Worm (Caenorhabditis elegans) whole organism, mixed stage, embryonic: ENCODE data around the gene K06H7.7.

Experiments used
- M03D4.4 ChIP-seq: sonication (generic microtip); optimal IDR thresholded peaks from 2 replicates; lab custom pipeline; 2017; ENCODE audit warnings: mild to moderate bottlenecking, missing genetic modification characterization, missing compliant biosample characterization
- bed-3 ChIP-seq: fragments of 200-800 bp; sonication (Bioruptor generic); optimal IDR thresholded peaks from 3 replicates; lab custom pipeline; 2018; ENCODE audit warnings: mild to moderate bottlenecking, missing genetic modification characterization, moderate library complexity, missing compliant biosample characterization
- ceh-39 ChIP-seq: fragments of 150-350 bp; optimal IDR thresholded peaks from 2 replicates; lab custom pipeline; 2014; ENCODE audit warnings: missing biosample characterization, missing genetic modification characterization
- ceh-43 ChIP-seq: fragments of 200-800 bp; sonication (Bioruptor generic); optimal IDR thresholded peaks from 2 replicates; lab custom pipeline; 2018; ENCODE audit warnings: mild to moderate bottlenecking, missing genetic modification characterization, moderate library complexity, missing compliant biosample characterization
- ceh-83 ChIP-seq: fragments of 200-800 bp; sonication (Bioruptor generic); optimal IDR thresholded peaks from 2 replicates; lab custom pipeline; 2018; ENCODE audit warnings: mild to moderate bottlenecking, missing genetic modification characterization, missing compliant biosample characterization
- ces-1 ChIP-seq: fragments of 150-350 bp; optimal IDR thresholded peaks from 2 replicates; lab custom pipeline; 2014; ENCODE audit warnings: missing biosample characterization, missing genetic modification reagents, missing genetic modification characterization
- cnd-1 ChIP-seq: fragments of 200-800 bp; sonication (Bioruptor generic); optimal IDR thresholded peaks from 2 replicates; lab custom pipeline; 2018; ENCODE audit warnings: mild to moderate bottlenecking, missing genetic modification characterization, missing compliant biosample characterization
- drap-1 ChIP-seq: fragments of 200-800 bp; sonication (Bioruptor generic); optimal IDR thresholded peaks from 3 replicates; lab custom pipeline; 2018; ENCODE audit warnings: mild to moderate bottlenecking, missing genetic modification characterization, missing compliant biosample characterization
- elt-1 ChIP-seq: sonication (generic microtip); optimal IDR thresholded peaks from 2 replicates; lab custom pipeline; 2017; ENCODE audit warnings: missing genetic modification characterization, mild to moderate bottlenecking, missing compliant biosample characterization, antibody characterized with exemption, moderate library complexity, borderline replicate concordance; ENCODE audit not compliant: insufficient read depth
- elt-3 ChIP-seq: fragments of 150-350 bp; optimal IDR thresholded peaks from 2 replicates; lab custom pipeline; 2014; ENCODE audit warnings: missing biosample characterization, missing genetic modification characterization
- flh-1 ChIP-seq: fragments of 200-800 bp; sonication (Bioruptor generic); optimal IDR thresholded peaks from 2 replicates; lab custom pipeline; 2018; ENCODE audit warnings: mild to moderate bottlenecking, missing genetic modification characterization, moderate library complexity, missing compliant biosample characterization
- ham-2 ChIP-seq: fragments of 200-800 bp; sonication (Bioruptor generic); optimal IDR thresholded peaks from 2 replicates; lab custom pipeline; 2018; ENCODE audit warnings: mild to moderate bottlenecking, missing genetic modification characterization, missing compliant biosample characterization
- hlh-1 ChIP-seq: fragments of 150-350 bp; optimal IDR thresholded peaks from 2 replicates; lab custom pipeline; 2014; ENCODE audit warnings: missing biosample characterization, missing genetic modification reagents, missing genetic modification characterization
- lin-13 ChIP-seq: fragments of 150-350 bp; optimal IDR thresholded peaks from 2 replicates; lab custom pipeline; 2014; ENCODE audit warnings: missing biosample characterization, missing genetic modification characterization
- lin-32 ChIP-seq: fragments of 200-800 bp; sonication (Bioruptor generic); optimal IDR thresholded peaks from 2 replicates; lab custom pipeline; 2018; ENCODE audit warnings: mild to moderate bottlenecking, missing genetic modification characterization, missing compliant biosample characterization
- lsy-2 ChIP-seq: fragments of 150-350 bp; optimal IDR thresholded peaks from 2 replicates; lab custom pipeline; 2014; ENCODE audit warnings: missing biosample characterization, missing genetic modification characterization
- mab-5 ChIP-seq: fragments of 150-350 bp; optimal IDR thresholded peaks from 2 replicates; lab custom pipeline; 2014; ENCODE audit warnings: missing biosample characterization, missing genetic modification characterization
- mep-1 ChIP-seq: fragments of 150-350 bp; optimal IDR thresholded peaks from 2 replicates; lab custom pipeline; 2017; ENCODE audit warnings: missing biosample characterization, missing genetic modification reagents, missing genetic modification characterization, inconsistent platforms
- mls-2 ChIP-seq: sonication (generic microtip); optimal IDR thresholded peaks from 2 replicates; lab custom pipeline; 2016; ENCODE audit warnings: mild to moderate bottlenecking, missing genetic modification characterization, moderate library complexity, missing compliant biosample characterization
- nhr-12 ChIP-seq: fragments of 150-350 bp; optimal IDR thresholded peaks from 2 replicates; lab custom pipeline; 2014; ENCODE audit warnings: missing biosample characterization, missing genetic modification characterization
- nhr-2 ChIP-seq: fragments of 150-350 bp; optimal IDR thresholded peaks from 2 replicates; lab custom pipeline; 2014; ENCODE audit warnings: missing biosample characterization, missing genetic modification characterization
- nhr-237 ChIP-seq: fragments of 150-350 bp; optimal IDR thresholded peaks from 2 replicates; lab custom pipeline; 2014; ENCODE audit warnings: missing biosample characterization, missing genetic modification characterization
- nhr-28 ChIP-seq: fragments of 150-350 bp; optimal IDR thresholded peaks from 2 replicates; lab custom pipeline; 2014; ENCODE audit warnings: missing biosample characterization, missing genetic modification characterization
- nhr-76 ChIP-seq: sonication (generic microtip); optimal IDR thresholded peaks from 2 replicates; lab custom pipeline; 2017; ENCODE audit warnings: missing biosample characterization, missing genetic modification characterization
- pha-4 ChIP-seq: fragments of 150-350 bp; optimal IDR thresholded peaks from 2 replicates; lab custom pipeline; 2018; ENCODE audit warnings: missing biosample characterization, missing genetic modification reagents, missing genetic modification characterization
- sptf-1 ChIP-seq: sonication (generic microtip); optimal IDR thresholded peaks from 2 replicates; lab custom pipeline; 2017; ENCODE audit warnings: mild to moderate bottlenecking, missing genetic modification characterization, moderate library complexity, missing compliant biosample characterization
- tbx-8 ChIP-seq: fragments of 200-800 bp; sonication (Bioruptor generic); optimal IDR thresholded peaks from 2 replicates; lab custom pipeline; 2018; ENCODE audit warnings: mild to moderate bottlenecking, missing genetic modification characterization, moderate library complexity, missing compliant biosample characterization
- unc-120 ChIP-seq: sonication (generic microtip); optimal IDR thresholded peaks from 2 replicates; lab custom pipeline; 2017; ENCODE audit warnings: missing genetic modification characterization, missing compliant biosample characterization; ENCODE audit not compliant: poor library complexity, severe bottlenecking
- unc-39 ChIP-seq: fragments of 150-350 bp; optimal IDR thresholded peaks from 2 replicates; lab custom pipeline; 2014; ENCODE audit warnings: missing biosample characterization, missing genetic modification characterization
- unc-62 ChIP-seq: fragments of 150-350 bp; optimal IDR thresholded peaks from 2 replicates; lab custom pipeline; 2014; ENCODE audit warnings: missing biosample characterization, missing genetic modification reagents, missing genetic modification characterization
- zip-8 ChIP-seq: fragments of 150-350 bp; optimal IDR thresholded peaks from 2 replicates; lab custom pipeline; 2014; ENCODE audit warnings: missing biosample characterization, missing genetic modification characterization
- ztf-11 ChIP-seq: fragments of 150-350 bp; optimal IDR thresholded peaks from 2 replicates; lab custom pipeline; 2014; ENCODE audit warnings: missing biosample characterization, missing genetic modification characterization

The K06H7.7 gene

ce11 chrIII:8065101-8065500 is 20.2 kb downstream of the K06H7.7 start:
- no peak for TF ChIP-seq zip-8 (tag; lab: Kevin White, UChicago)
- no peak for TF ChIP-seq hlh-1 (tag; lab: Kevin White, UChicago)
- no peak for TF ChIP-seq nhr-76 (tag; lab: Kevin White, UChicago)
- TF ChIP-seq lsy-2 (tag; lab: Kevin White, UChicago), result peak; percentile 66
- no peak for TF ChIP-seq nhr-237 (tag; lab: Kevin White, UChicago)

- TF ChIP-seq mls-2 (tag; lab: Kevin White, UChicago), result no peak
- TF ChIP-seq nhr-2 (tag; lab: Kevin White, UChicago), result no peak
- TF ChIP-seq lin-32 (GFP tag; lab: Kevin White, UChicago), result no peak
- no peak for TF ChIP-seq nhr-28 (tag; lab: Kevin White, UChicago)
- TF ChIP-seq unc-62, result no peak
- TF ChIP-seq ham-2 (GFP tag; lab: Kevin White, UChicago), result peak; percentile 69
- TF ChIP-seq cnd-1 (tag; lab: Kevin White, UChicago), result no peak
- no peak for TF ChIP-seq elt-1 (tag; lab: Kevin White, UChicago)
- TF ChIP-seq elt-3, result no peak
- TF ChIP-seq ceh-83 (GFP tag; lab: Kevin White, UChicago), result no peak
- TF ChIP-seq ztf-11 (tag; lab: Kevin White, UChicago), result no peak
- peak; percentile 5 for TF ChIP-seq lsy-2 (tag; lab: Kevin White, UChicago)
Observed at ce11 chrIII:8063659-8064058, 21.6 kb downstream of the K06H7.7 start.

DNA sequence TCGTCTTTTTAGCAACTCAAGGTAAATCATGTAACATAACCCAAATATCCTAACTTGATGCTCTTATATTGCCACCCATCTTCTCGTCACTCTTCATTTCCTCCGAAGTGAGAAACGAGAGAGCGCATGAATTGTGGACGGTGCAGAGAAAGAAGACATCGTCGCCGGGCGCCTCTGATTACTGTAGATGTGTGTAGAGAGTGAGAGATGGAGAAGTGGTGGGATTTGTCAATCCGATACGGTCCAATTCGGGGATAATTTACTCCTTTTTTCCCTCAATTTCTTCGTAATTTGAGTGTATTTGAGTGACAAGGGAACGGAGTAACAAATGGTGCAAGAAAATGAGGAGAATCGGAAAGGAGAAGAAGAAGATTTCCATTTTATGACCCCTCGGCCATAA is 24.2 kb downstream of the K06H7.7 start:
- TF ChIP-seq unc-62, result no peak
- TF ChIP-seq lin-13 (tag; lab: Kevin White, UChicago), result no peak
- no peak for TF ChIP-seq nhr-237 (tag; lab: Kevin White, UChicago)
- no peak for TF ChIP-seq flh-1 (GFP tag; lab: Kevin White, UChicago)
- TF ChIP-seq ztf-11 (tag; lab: Kevin White, UChicago), result no peak
- no peak for TF ChIP-seq lin-32 (GFP tag; lab: Kevin White, UChicago)
- no peak for TF ChIP-seq nhr-12
- TF ChIP-seq mep-1 (tag; lab: Kevin White, UChicago), result no peak
- TF ChIP-seq unc-39, result no peak
- TF ChIP-seq pha-4 (tag; lab: Kevin White, UChicago), result no peak
- no peak for TF ChIP-seq hlh-1 (tag; lab: Kevin White, UChicago)
- TF ChIP-seq ceh-39 (tag; lab: Kevin White, UChicago), result no peak
- TF ChIP-seq drap-1 (GFP tag; lab: Kevin White, UChicago), result no peak
- no peak for TF ChIP-seq zip-8 (tag; lab: Kevin White, UChicago)
- no peak for TF ChIP-seq bed-3 (GFP tag; lab: Kevin White, UChicago)
- no peak for TF ChIP-seq ham-2 (GFP tag; lab: Kevin White, UChicago)
- TF ChIP-seq tbx-8 (GFP tag; lab: Kevin White, UChicago), result no peak
- TF ChIP-seq ces-1 (GFP tag; lab: Kevin White, UChicago), result no peak
- no peak for TF ChIP-seq ceh-83 (GFP tag; lab: Kevin White, UChicago)

ce11 chrIII:8051838-8052237 is 33.4 kb downstream of the K06H7.7 start:
- TF ChIP-seq lsy-2 (tag; lab: Kevin White, UChicago) (no peak), hlh-1 (tag; lab: Kevin White, UChicago) (no peak), zip-8 (tag; lab: Kevin White, UChicago) (peak; percentile 98), ces-1 (GFP tag; lab: Kevin White, UChicago) (no peak)

- TF ChIP-seq ham-2 (GFP tag; lab: Kevin White, UChicago), result no peak
- TF ChIP-seq unc-39, result no peak
- TF ChIP-seq ceh-43, result no peak
- no peak for TF ChIP-seq M03D4.4
- no peak for TF ChIP-seq lin-13 (tag; lab: Kevin White, UChicago)
- TF ChIP-seq hlh-1 (tag; lab: Kevin White, UChicago), result no peak
Observed at ce11 chrIII:8050944-8051343, 34.3 kb downstream of the K06H7.7 start, which contains the start of gene K12H4.7. K12H4.7 (minus strand) TSS chrIII:8051081.

ce11 chrIII:8047412-8047811 is 37.9 kb downstream of the K06H7.7 start, which contains the start of gene K12H4.2:
K12H4.2 (plus strand) TSS chrIII:8047712.
- TF ChIP-seq lin-13 (tag; lab: Kevin White, UChicago), result no peak
- TF ChIP-seq tbx-8 (GFP tag; lab: Kevin White, UChicago), result no peak
- no peak for TF ChIP-seq nhr-237 (tag; lab: Kevin White, UChicago)
- TF ChIP-seq unc-62, result no peak
- TF ChIP-seq zip-8 (tag; lab: Kevin White, UChicago), result no peak
- no peak for TF ChIP-seq drap-1 (GFP tag; lab: Kevin White, UChicago)
- no peak for TF ChIP-seq sptf-1
- no peak for TF ChIP-seq mab-5 (tag; lab: Kevin White, UChicago)
- TF ChIP-seq unc-120 (tag; lab: Kevin White, UChicago), result no peak
- no peak for TF ChIP-seq cnd-1 (tag; lab: Kevin White, UChicago)
- no peak for TF ChIP-seq nhr-2 (tag; lab: Kevin White, UChicago)
- no peak for TF ChIP-seq unc-39
- TF ChIP-seq mep-1 (tag; lab: Kevin White, UChicago), result no peak
- no peak for TF ChIP-seq ceh-43
- no peak for TF ChIP-seq ztf-11 (tag; lab: Kevin White, UChicago)
- TF ChIP-seq mls-2 (tag; lab: Kevin White, UChicago), result no peak
- TF ChIP-seq ham-2 (GFP tag; lab: Kevin White, UChicago), result no peak
- no peak for TF ChIP-seq elt-3
